Worm (Caenorhabditis elegans) whole organism, L4 larva: Measurements from ENCODE around the gene Y66D12A.19.
A peak's percentile ranks its signal among the peaks of the same experiment; 100 is the strongest.

Experiments used
- D1046.2 ChIP-seq: fragments of 200-800 bp; sonication (Bioruptor generic); IDR thresholded peaks from 2 replicates; pipeline ENCODE4 v1.3.6; 2022; ENCODE audit warnings: missing genetic modification characterization, missing compliant biosample characterization
- F44E2.7 ChIP-seq: fragments of 200-800 bp; sonication (Bioruptor generic); IDR thresholded peaks from 2 replicates; pipeline ENCODE4 v2.1.2; 2022; ENCODE audit warnings: missing genetic modification characterization, missing compliant biosample characterization
- T26A8.4 ChIP-seq: fragments of 200-800 bp; sonication (Bioruptor generic); IDR thresholded peaks from 2 replicates; pipeline ENCODE4 v1.3.6; 2022; ENCODE audit warnings: missing genetic modification characterization, missing compliant biosample characterization
- Y48G9A.11 ChIP-seq: fragments of 200-800 bp; sonication (Bioruptor generic); IDR thresholded peaks from 2 replicates; pipeline ENCODE4 v1.3.6; 2022; ENCODE audit warnings: missing genetic modification reagents, missing genetic modification characterization, missing compliant biosample characterization
- Y75B8A.6 ChIP-seq: fragments of 200-800 bp; sonication (Bioruptor generic); IDR thresholded peaks from 2 replicates; pipeline ENCODE4 v1.3.6; 2022; ENCODE audit warnings: missing genetic modification reagents, missing genetic modification characterization, missing compliant biosample characterization
- ZK337.2 ChIP-seq: fragments of 200-800 bp; sonication (Bioruptor generic); IDR thresholded peaks from 2 replicates; pipeline ENCODE4 v1.3.6; 2022; ENCODE audit warnings: missing genetic modification reagents, missing genetic modification characterization, missing compliant biosample characterization
- aha-1 ChIP-seq: fragments of 150-350 bp; peaks from one replicate; lab custom pipeline; 2014; ENCODE audit warnings: missing biosample characterization, missing genetic modification characterization
- ama-1 ChIP-seq: fragments of 150-350 bp; optimal IDR thresholded peaks from 2 replicates; lab custom pipeline; 2014; ENCODE audit warnings: inconsistent platforms, mixed read lengths
- arid-1 ChIP-seq: fragments of 200-800 bp; sonication (Bioruptor generic); conservative IDR thresholded peaks from 2 replicates; pipeline ENCODE4 v1.3.6; 2022; ENCODE audit warnings: missing genetic modification reagents, missing genetic modification characterization, missing compliant biosample characterization
- ceh-32 ChIP-seq: sonication (generic microtip); optimal IDR thresholded peaks from 2 replicates; lab custom pipeline; 2016; ENCODE audit warnings: mild to moderate bottlenecking, missing genetic modification characterization, missing compliant biosample characterization; ENCODE audit not compliant: poor library complexity
- ceh-44 ChIP-seq: fragments of 200-800 bp; sonication (Bioruptor generic); IDR thresholded peaks from 2 replicates; pipeline ENCODE4 v1.3.6; 2022; ENCODE audit warnings: missing genetic modification reagents, missing genetic modification characterization, missing compliant biosample characterization
- ceh-82 ChIP-seq: sonication (generic microtip); optimal IDR thresholded peaks from 2 replicates; lab custom pipeline; 2017; ENCODE audit warnings: missing biosample characterization, missing genetic modification characterization
- daf-16 ChIP-seq, 3 experiments: sonication (generic microtip); optimal IDR thresholded peaks; 2 replicates each; lab custom pipeline; 2016 to 2017; ENCODE audit warnings: missing genetic modification characterization in 3 of 3, missing genetic modification reagents in 3 of 3, mild to moderate bottlenecking in 2 of 3, missing compliant biosample characterization in 2 of 3, missing biosample characterization in 1 of 3, moderate library complexity in 1 of 3
- daf-8 ChIP-seq: fragments of 200-800 bp; sonication (Bioruptor generic); IDR thresholded peaks from 2 replicates; pipeline ENCODE4 v1.3.6; 2022; ENCODE audit warnings: missing genetic modification characterization, missing compliant biosample characterization
- dmd-9 ChIP-seq: fragments of 200-800 bp; sonication (Bioruptor generic); IDR thresholded peaks from 2 replicates; pipeline ENCODE4 v1.3.6; 2022; ENCODE audit warnings: missing genetic modification reagents, missing genetic modification characterization, missing compliant biosample characterization
- dpl-1 ChIP-seq: fragments of 150-350 bp; optimal IDR thresholded peaks from 2 replicates; lab custom pipeline; 2014; ENCODE audit warnings: missing biosample characterization, missing genetic modification reagents, missing genetic modification characterization
- duxl-1 ChIP-seq: sonication (generic microtip); optimal IDR thresholded peaks from 2 replicates; lab custom pipeline; 2016; ENCODE audit warnings: mild to moderate bottlenecking, missing genetic modification characterization, moderate library complexity, missing compliant biosample characterization; ENCODE audit not compliant: poor library complexity
- dve-1 ChIP-seq: sonication (generic microtip); optimal IDR thresholded peaks from 2 replicates; lab custom pipeline; 2017; ENCODE audit warnings: antibody characterized with exemption, mild to moderate bottlenecking, missing genetic modification characterization, missing compliant biosample characterization; ENCODE audit not compliant: insufficient read depth
- egl-27 ChIP-seq: sonication (generic microtip); optimal IDR thresholded peaks from 3 replicates; lab custom pipeline; 2017; ENCODE audit warnings: missing biosample characterization, missing genetic modification reagents, missing genetic modification characterization
- fkh-10 ChIP-seq: fragments of 150-350 bp; optimal IDR thresholded peaks from 2 replicates; lab custom pipeline; 2014; ENCODE audit warnings: missing biosample characterization, missing genetic modification reagents, missing genetic modification characterization
- fos-1 ChIP-seq: fragments of 150-350 bp; optimal IDR thresholded peaks from 2 replicates; lab custom pipeline; 2014; ENCODE audit warnings: missing biosample characterization, missing genetic modification characterization
- hlh-30 ChIP-seq: sonication (generic microtip); optimal IDR thresholded peaks from 2 replicates; lab custom pipeline; 2017; ENCODE audit warnings: antibody characterized with exemption, mild to moderate bottlenecking, missing genetic modification characterization, missing compliant biosample characterization; ENCODE audit not compliant: insufficient read depth
- lin-1 ChIP-seq: fragments of 200-800 bp; sonication (Bioruptor generic); IDR thresholded peaks from 2 replicates; pipeline ENCODE4 v1.3.6; 2022; ENCODE audit warnings: missing genetic modification reagents, missing genetic modification characterization, missing compliant biosample characterization
- lir-3 ChIP-seq: sonication (generic microtip); optimal IDR thresholded peaks from 2 replicates; lab custom pipeline; 2016; ENCODE audit warnings: mild to moderate bottlenecking, missing genetic modification characterization, missing compliant biosample characterization
- lsy-2 ChIP-seq, 2 experiments: fragments of 150-350 bp in 1 of 2; sonication (generic microtip) in 1 of 2; optimal IDR thresholded peaks; 2 replicates each; lab custom pipeline; 2014 to 2017; ENCODE audit warnings: missing biosample characterization in 2 of 2, missing genetic modification characterization in 2 of 2
- madf-5 ChIP-seq, 2 experiments: fragments of 200-800 bp; sonication (Bioruptor generic); IDR thresholded peaks; 2 replicates each; pipeline ENCODE4 v1.3.6; 2022; ENCODE audit warnings: missing compliant biosample characterization in 2 of 2, missing genetic modification characterization in 2 of 2
- mdl-1 ChIP-seq, 2 experiments: fragments of 150-350 bp in 1 of 2; sonication (generic microtip) in 1 of 2; optimal IDR thresholded peaks; 2 replicates each; lab custom pipeline; 2014 to 2017; ENCODE audit warnings: missing biosample characterization in 2 of 2, missing genetic modification characterization in 2 of 2
- mep-1 ChIP-seq: fragments of 150-350 bp; sonication (generic microtip); optimal IDR thresholded peaks from 3 replicates; lab custom pipeline; 2014; ENCODE audit warnings: missing biosample characterization, missing genetic modification characterization
- mes-2 ChIP-seq: sonication (generic microtip); optimal IDR thresholded peaks from 2 replicates; lab custom pipeline; 2016; ENCODE audit warnings: missing genotype, mild to moderate bottlenecking, missing genetic modification characterization, missing compliant biosample characterization; ENCODE audit not compliant: poor library complexity, severe bottlenecking
- nhr-111 ChIP-seq: fragments of 200-800 bp; sonication (Bioruptor generic); optimal IDR thresholded peaks from 2 replicates; lab custom pipeline; 2018; ENCODE audit warnings: mild to moderate bottlenecking, missing genetic modification characterization, missing compliant biosample characterization
- nhr-28 ChIP-seq: fragments of 150-350 bp; optimal IDR thresholded peaks from 2 replicates; lab custom pipeline; 2014; ENCODE audit warnings: missing biosample characterization, missing genetic modification characterization
- nhr-41 ChIP-seq: fragments of 200-800 bp; sonication (Bioruptor generic); IDR thresholded peaks from 2 replicates; pipeline ENCODE4 v1.3.6; 2022; ENCODE audit warnings: missing genetic modification reagents, missing genetic modification characterization, missing compliant biosample characterization
- nhr-42 ChIP-seq: fragments of 200-800 bp; sonication (Bioruptor generic); IDR thresholded peaks from 2 replicates; pipeline ENCODE4 v1.3.6; 2022; ENCODE audit warnings: missing genetic modification characterization, missing compliant biosample characterization
- nhr-48 ChIP-seq: sonication (generic microtip); optimal IDR thresholded peaks from 2 replicates; lab custom pipeline; 2016; ENCODE audit warnings: mild to moderate bottlenecking, missing genetic modification characterization, missing compliant biosample characterization
- nhr-77 ChIP-seq: fragments of 150-350 bp; optimal IDR thresholded peaks from 2 replicates; lab custom pipeline; 2014; ENCODE audit warnings: missing biosample characterization, missing genetic modification characterization
- pha-4 ChIP-seq, 2 experiments: fragments of 150-350 bp in 1 of 2; fragments of 200-800 bp in 1 of 2; sonication (Bioruptor generic) in 1 of 2; IDR thresholded peaks in 1 of 2; optimal IDR thresholded peaks in 1 of 2; 2 replicates each; pipeline versions ENCODE4 v1.3.6 to Lab custom; 2014 to 2022; ENCODE audit warnings: missing genetic modification characterization in 2 of 2, missing genetic modification reagents in 2 of 2, missing biosample characterization in 1 of 2, missing compliant biosample characterization in 1 of 2
- php-3 ChIP-seq: fragments of 200-800 bp; sonication (Bioruptor generic); IDR thresholded peaks from 2 replicates; pipeline ENCODE4 v1.3.6; 2022; ENCODE audit warnings: missing genetic modification reagents, missing genetic modification characterization, missing compliant biosample characterization
- pqm-1 ChIP-seq: sonication (generic microtip); optimal IDR thresholded peaks from 2 replicates; lab custom pipeline; 2017; ENCODE audit warnings: missing biosample characterization, missing genetic modification characterization
- rbr-2 ChIP-seq: sonication (generic microtip); optimal IDR thresholded peaks from 2 replicates; lab custom pipeline; 2016; ENCODE audit warnings: missing genotype, missing genetic modification characterization, missing compliant biosample characterization
- sdz-12 ChIP-seq: fragments of 200-800 bp; sonication (Bioruptor generic); optimal IDR thresholded peaks from 2 replicates; lab custom pipeline; 2018; ENCODE audit warnings: mild to moderate bottlenecking, missing genetic modification characterization, missing compliant biosample characterization
- spr-1 ChIP-seq: sonication (generic microtip); optimal IDR thresholded peaks from 2 replicates; lab custom pipeline; 2016; ENCODE audit warnings: mild to moderate bottlenecking, missing genetic modification characterization, missing compliant biosample characterization
- unc-39 ChIP-seq: sonication (generic microtip); optimal IDR thresholded peaks from 2 replicates; lab custom pipeline; 2017; ENCODE audit warnings: missing biosample characterization, missing genetic modification characterization
- unc-62 ChIP-seq, 3 experiments: fragments of 150-350 bp in 1 of 3; sonication (generic microtip); optimal IDR thresholded peaks in 2 of 3; peaks in 1 of 3; 1 replicate in 1 of 3; 2 replicates in 2 of 3; lab custom pipeline; 2014 to 2017; ENCODE audit warnings: missing biosample characterization in 3 of 3, missing genetic modification characterization in 3 of 3, missing genetic modification reagents in 3 of 3, missing genotype in 1 of 3
- zfp-3 ChIP-seq: fragments of 200-800 bp; sonication (Bioruptor generic); conservative IDR thresholded peaks from 2 replicates; pipeline ENCODE4 v1.3.6; 2022; ENCODE audit warnings: missing genetic modification reagents, missing genetic modification characterization, missing compliant biosample characterization

Y66D12A.19 gene

ce11 chrIII:11465394-11465948 is 43.4 kb upstream of the Y66D12A.19 start (continued):
- TF ChIP-seq duxl-1 (tag; lab: Kevin White, UChicago): no peak
- TF ChIP-seq mep-1 (tag; lab: Kevin White, UChicago): peak; percentile 7
- TF ChIP-seq unc-39 (tag; lab: Kevin White, UChicago): no peak
- no peak for TF ChIP-seq sdz-12
- TF ChIP-seq ceh-32 (tag; lab: Kevin White, UChicago): no peak
- TF ChIP-seq F44E2.7 (GFP tag; lab: Robert Waterston, UW): no peak
- TF ChIP-seq daf-8 (GFP tag; lab: Robert Waterston, UW): no peak
- TF ChIP-seq pqm-1 (tag; lab: Kevin White, UChicago): peak; percentile 53
- TF ChIP-seq nhr-41: no peak
- TF ChIP-seq lsy-2 (tag; optimal IDR thresholded peaks at IDR 0.05; lab: Kevin White, UChicago): no peak
- no peak for TF ChIP-seq ceh-44
- TF ChIP-seq Y75B8A.6 (GFP tag; lab: Robert Waterston, UW): no peak
- peak; percentile 25 for TF ChIP-seq mes-2 (tag; lab: Kevin White, UChicago)
- peak; percentile 50 for TF ChIP-seq nhr-28 (tag; lab: Kevin White, UChicago)
- TF ChIP-seq ZK337.2 (GFP tag; lab: Robert Waterston, UW): no peak
- no peak for TF ChIP-seq arid-1 (GFP tag; lab: Robert Waterston, UW)
- 0 out of 2 replicates have a peak, but pooled peaks have one; percentile 29 for TF ChIP-seq php-3
- TF ChIP-seq, all 104 proteins: peak for 15

ce11 chrIII:11466420-11467188 is 42.3 kb upstream of the Y66D12A.19 start:
- TF ChIP-seq nhr-42 (GFP tag; lab: Robert Waterston, UW) (0 out of 2 replicates have a peak, but pooled peaks have one; percentile 13), ama-1 (lab: Kevin White, UChicago) (no peak), nhr-28 (tag; lab: Kevin White, UChicago) (peak; percentile 41), lir-3 (tag; lab: Kevin White, UChicago) (no peak), T26A8.4 (no peak), D1046.2 (GFP tag; lab: Robert Waterston, UW) (no peak), unc-62 (GFP tag; optimal IDR thresholded peaks at IDR 0.05 in 1 of 2; lab: Kevin White, UChicago) (peak in 1 of 2 experiments; percentile 27), unc-62 (tag; optimal IDR thresholded peaks at IDR 0.05; lab: Kevin White, UChicago) (no peak), ceh-44 (no peak), nhr-77 (tag; lab: Kevin White, UChicago) (no peak), nhr-41 (no peak), dpl-1 (GFP tag; lab: Kevin White, UChicago) (no peak), ceh-82 (tag; lab: Kevin White, UChicago) (no peak), nhr-48 (tag; lab: Kevin White, UChicago) (no peak), nhr-111 (no peak), ZK337.2 (GFP tag; lab: Robert Waterston, UW) (no peak), egl-27 (no peak), zfp-3 (GFP tag; lab: Robert Waterston, UW) (no peak), rbr-2 (tag; lab: Kevin White, UChicago) (peak; percentile 37), pha-4 (GFP tag; IDR thresholded peaks at IDR 0.05; lab: Robert Waterston, UW) (no peak), pha-4 (tag; optimal IDR thresholded peaks at IDR 0.05; lab: Kevin White, UChicago) (no peak), daf-16 (GFP tag; optimal IDR thresholded peaks at IDR 0.05; lab: Kevin White, UChicago) (no peak), daf-16 (tag; optimal IDR thresholded peaks at IDR 0.05; lab: Kevin White, UChicago) (peak; percentile 6), fos-1 (no peak), spr-1 (no peak), mdl-1 (tag; optimal IDR thresholded peaks at IDR 0.05; lab: Kevin White, UChicago) (peak in 1 of 2 experiments; percentile 53), mes-2 (tag; lab: Kevin White, UChicago) (no peak), dmd-9 (GFP tag; lab: Robert Waterston, UW) (no peak), aha-1 (peak; percentile 65), mep-1 (tag; lab: Kevin White, UChicago) (peak; percentile 9), Y75B8A.6 (GFP tag; lab: Robert Waterston, UW) (no peak), hlh-30 (tag; lab: Kevin White, UChicago) (peak; percentile 88), lin-1 (GFP tag; lab: Robert Waterston, UW) (no peak), Y48G9A.11 (GFP tag; lab: Robert Waterston, UW) (no peak), madf-5 (GFP tag; IDR thresholded peaks at IDR 0.05; lab: Robert Waterston, UW) (no peak), fkh-10 (GFP tag; lab: Kevin White, UChicago) (no peak), dve-1 (tag; lab: Kevin White, UChicago) (peak; percentile 9), lsy-2 (tag; optimal IDR thresholded peaks at IDR 0.05; lab: Kevin White, UChicago) (peak in 1 of 2 experiments; percentile 19)
